Worm (Caenorhabditis elegans) whole organism, mixed stage, embryonic: ENCODE data around the gene nhr-88.

Experiments
- ceh-43 ChIP-seq: fragments of 200-800 bp; sonication (Bioruptor generic); optimal IDR thresholded peaks from 2 replicates; lab custom pipeline; 2018; ENCODE audit warnings: mild to moderate bottlenecking, missing genetic modification characterization, moderate library complexity, missing compliant biosample characterization
- ces-1 ChIP-seq: fragments of 150-350 bp; optimal IDR thresholded peaks from 2 replicates; lab custom pipeline; 2014; ENCODE audit warnings: missing biosample characterization, missing genetic modification reagents, missing genetic modification characterization
- mep-1 ChIP-seq: fragments of 150-350 bp; optimal IDR thresholded peaks from 2 replicates; lab custom pipeline; 2017; ENCODE audit warnings: missing biosample characterization, missing genetic modification reagents, missing genetic modification characterization, inconsistent platforms
- snpc-4 ChIP-seq: fragments of 150-350 bp; optimal IDR thresholded peaks from 2 replicates; lab custom pipeline; 2014; ENCODE audit warnings: missing biosample characterization, missing genetic modification characterization
- sptf-1 ChIP-seq: sonication (generic microtip); optimal IDR thresholded peaks from 2 replicates; lab custom pipeline; 2017; ENCODE audit warnings: mild to moderate bottlenecking, missing genetic modification characterization, moderate library complexity, missing compliant biosample characterization
- unc-39 ChIP-seq: fragments of 150-350 bp; optimal IDR thresholded peaks from 2 replicates; lab custom pipeline; 2014; ENCODE audit warnings: missing biosample characterization, missing genetic modification characterization
- zip-8 ChIP-seq: fragments of 150-350 bp; optimal IDR thresholded peaks from 2 replicates; lab custom pipeline; 2014; ENCODE audit warnings: missing biosample characterization, missing genetic modification characterization

DNA sequence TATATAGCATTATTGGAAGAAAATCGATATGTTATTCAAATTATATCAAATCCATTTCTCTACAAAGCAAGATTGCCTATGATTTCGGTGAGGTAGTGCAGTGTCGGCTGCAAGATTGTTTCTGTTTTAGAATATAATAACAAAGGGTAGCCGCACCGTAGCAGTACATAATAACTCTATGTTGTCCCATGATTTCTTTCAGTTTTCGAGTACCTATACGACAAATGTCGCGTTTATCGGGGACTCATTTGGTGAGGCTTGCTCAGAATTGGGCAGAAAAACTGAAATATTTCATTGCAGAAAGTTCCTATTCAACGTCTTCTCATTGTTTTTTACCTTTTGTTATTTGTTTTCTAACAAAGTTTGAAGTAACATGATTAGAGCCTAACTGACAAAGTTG, 30.0 kb upstream of the nhr-88 start, which contains the start of gene srw-79:
- TF ChIP-seq ces-1 (GFP tag; lab: Kevin White, UChicago) = no peak
- no peak for TF ChIP-seq ceh-43
- TF ChIP-seq snpc-4 = no peak
- no peak for TF ChIP-seq sptf-1 (tag; lab: Kevin White, UChicago)
- TF ChIP-seq mep-1 (tag; lab: Kevin White, UChicago) = no peak
- TF ChIP-seq zip-8 (tag; lab: Kevin White, UChicago) = no peak
- no peak for TF ChIP-seq unc-39 (tag; lab: Kevin White, UChicago)
